Worm (Caenorhabditis elegans): ENCODE results near the gene str-109.

Gene str-109

DNA sequence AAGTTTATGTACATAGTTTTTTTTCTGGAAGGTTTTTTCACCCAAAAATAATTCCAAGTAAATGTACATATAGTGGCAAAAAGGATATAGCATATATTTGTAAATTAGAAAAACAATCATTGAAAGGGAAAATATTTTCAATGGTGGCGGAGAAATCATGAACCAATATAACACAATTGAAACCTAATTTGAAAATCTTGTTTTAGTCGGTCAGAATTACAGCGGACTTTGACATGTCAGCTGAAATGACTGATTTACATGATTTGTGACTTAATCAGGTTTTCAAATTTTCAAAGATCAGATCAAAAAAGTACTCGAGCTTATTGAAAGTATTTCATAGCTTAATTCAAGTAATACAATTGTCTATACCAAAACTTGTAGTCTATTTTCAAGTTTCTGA, 9.7 kb upstream of the str-109 start, which contains the start of gene K05D4.9:
K05D4.9 (minus strand) TSS at position 101 of the 400 bp plus-strand sequence.
- TF ChIP-seq Y95B8A.8 (GFP tag; IDR thresholded peaks at IDR 0.05) (no peak), nhr-27 (tag; optimal IDR thresholded peaks at IDR 0.05) (no peak), madf-3 (GFP tag; IDR thresholded peaks at IDR 0.05) (no peak), fkh-3 (tag; optimal IDR thresholded peaks at IDR 0.05) (no peak), nfya-2 (GFP tag; IDR thresholded peaks at IDR 0.05) (no peak), F52B5.7 (tag; optimal IDR thresholded peaks at IDR 0.05) (no peak), lin-40 (tag; optimal IDR thresholded peaks at IDR 0.05) (no peak), dpl-1 (GFP tag; optimal IDR thresholded peaks at IDR 0.05) (no peak), akir-1 (GFP tag; optimal IDR thresholded peaks at IDR 0.05) (no peak), F33H1.4 (GFP tag; IDR thresholded peaks at IDR 0.05) (no peak), rpc-1 (optimal IDR thresholded peaks at IDR 0.05) (no peak), rpc-1 (tag; optimal IDR thresholded peaks at IDR 0.05) (no peak), F57C9.4 (tag; optimal IDR thresholded peaks at IDR 0.05) (no peak), mel-28 (tag; optimal IDR thresholded peaks at IDR 0.05; ENCODE audit: borderline replicate concordance) (no peak), ztf-28 (GFP tag; IDR thresholded peaks at IDR 0.05) (no peak)

DNA sequence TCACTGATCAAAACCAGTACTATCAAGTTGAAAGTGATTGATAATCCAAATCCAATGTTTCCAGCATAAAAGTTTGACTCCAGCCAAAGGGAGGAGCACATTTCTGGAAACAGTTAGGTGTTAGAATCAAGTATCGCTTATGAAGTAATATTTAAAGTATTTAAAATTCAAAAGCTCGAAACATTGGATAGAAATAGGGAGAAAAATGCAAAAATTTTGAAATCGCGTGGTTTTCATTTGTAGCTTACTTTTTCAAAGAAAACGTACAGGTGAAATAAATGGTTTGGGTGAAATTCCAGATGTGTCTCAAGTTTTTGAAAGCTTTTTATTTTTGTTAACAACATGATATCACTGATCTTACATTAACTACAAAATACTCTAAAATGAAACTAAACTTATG, 7.0 kb upstream of the str-109 start, which contains the start of gene str-111:
str-111 (minus strand) TSS at position 101 of the 400 bp plus-strand sequence.
- no peak for TF ChIP-seq ets-4 (GFP tag; optimal IDR thresholded peaks at IDR 0.05)
- TF ChIP-seq snpc-4 (GFP tag; optimal IDR thresholded peaks at IDR 0.05) = no peak
- no peak for TF ChIP-seq snpc-4 (tag; optimal IDR thresholded peaks at IDR 0.05)
- TF ChIP-seq mes-4 (tag; optimal IDR thresholded peaks at IDR 0.05) = no peak
- no peak for TF ChIP-seq rpc-1 (optimal IDR thresholded peaks at IDR 0.05)
- TF ChIP-seq rpc-1 (tag; optimal IDR thresholded peaks at IDR 0.05) = no peak
- no peak for TF ChIP-seq nfya-2 (GFP tag; IDR thresholded peaks at IDR 0.05)
- no peak for TF ChIP-seq T07F8.4 (tag; optimal IDR thresholded peaks at IDR 0.05)
- no peak for TF ChIP-seq hlh-12 (tag; optimal IDR thresholded peaks at IDR 0.05)
- TF ChIP-seq fkh-3 (tag; optimal IDR thresholded peaks at IDR 0.05) = no peak
- TF ChIP-seq B0035.1 (tag; optimal IDR thresholded peaks at IDR 0.05) = no peak
- TF ChIP-seq ccch-3 (GFP tag; optimal IDR thresholded peaks at IDR 0.05) = no peak
- TF ChIP-seq lin-35 (GFP tag; optimal IDR thresholded peaks at IDR 0.05) = no peak
- no peak for TF ChIP-seq egrh-3 (GFP tag; IDR thresholded peaks at IDR 0.05)
- no peak for TF ChIP-seq tbp1 (GFP tag; optimal IDR thresholded peaks at IDR 0.05)

DNA sequence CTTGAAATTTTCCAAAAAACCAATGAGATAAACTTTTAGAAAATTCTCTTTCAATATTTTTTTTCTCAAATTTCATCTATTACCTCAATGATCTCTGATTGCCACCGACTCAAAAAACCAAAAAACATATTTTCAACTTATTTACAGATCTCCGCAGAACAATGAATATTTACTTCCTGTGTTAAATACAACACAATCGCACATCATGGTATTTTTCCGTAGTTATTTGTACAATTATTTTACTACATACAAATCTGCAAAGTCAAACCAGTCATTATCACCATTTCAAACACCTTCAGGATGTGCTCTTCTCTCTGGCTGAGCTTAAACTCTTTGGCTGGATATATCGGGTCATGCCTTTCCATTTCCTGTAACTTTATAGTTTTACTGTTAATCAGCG, 3.9 kb upstream of the str-109 start, which contains the start of gene str-108:
str-108 (plus strand) TSS at position 301 of the 400 bp plus-strand sequence.
- TF ChIP-seq sea-2 (GFP tag; IDR thresholded peaks at IDR 0.05) (no peak), hmg-20 (GFP tag; IDR thresholded peaks at IDR 0.05) (no peak), ztf-22 (GFP tag; optimal IDR thresholded peaks at IDR 0.05) (no peak), Y53F4B.3 (GFP tag; IDR thresholded peaks at IDR 0.05) (no peak), mes-4 (tag; optimal IDR thresholded peaks at IDR 0.05) (no peak), attf-5 (GFP tag; optimal IDR thresholded peaks at IDR 0.05) (no peak), snpc-4 (GFP tag; optimal IDR thresholded peaks at IDR 0.05) (no peak), snpc-4 (tag; optimal IDR thresholded peaks at IDR 0.05) (no peak), unc-62 (GFP tag; optimal IDR thresholded peaks at IDR 0.05) (no peak), attf-6 (GFP tag; IDR thresholded peaks at IDR 0.05) (no peak), lsy-27 (tag; optimal IDR thresholded peaks at IDR 0.05; ENCODE audit: borderline replicate concordance, insufficient read depth) (no peak), ceh-58 (GFP tag; IDR thresholded peaks at IDR 0.05) (no peak), F23B12.7 (tag; optimal IDR thresholded peaks at IDR 0.05; ENCODE audit: insufficient read depth) (no peak), hsf-1 (GFP tag; IDR thresholded peaks at IDR 0.05) (no peak), ztf-18 (tag; optimal IDR thresholded peaks at IDR 0.05) (no peak), ztf-26 (tag; optimal IDR thresholded peaks at IDR 0.05) (no peak), B0336.3 (GFP tag; IDR thresholded peaks at IDR 0.05) (no peak), F55B11.4 (tag; optimal IDR thresholded peaks at IDR 0.05; ENCODE audit: borderline replicate concordance, insufficient read depth) (no peak), lin-35 (GFP tag; optimal IDR thresholded peaks at IDR 0.05) (no peak)
